Fruit fly (Drosophila melanogaster) whole organism, embryonic: ENCODE data around the gene mus301.
A peak's percentile ranks its signal among the peaks of the same experiment; 100 is the strongest.

ENCODE experiments used
- Atf6 ChIP-seq: fragments of 200-800 bp; sonication (Bioruptor generic); IDR thresholded peaks from 2 replicates; pipeline ENCODE4 v1.3.6; 2022; ENCODE audit warnings: missing biosample characterization, missing genetic modification characterization
- Awh ChIP-seq: fragments of 200-800 bp; sonication (Bioruptor generic); IDR thresholded peaks from 2 replicates; pipeline ENCODE4, ENCODE4 v1.3.6; 2022; ENCODE audit warnings: missing biosample characterization, missing genetic modification characterization
- C15 ChIP-seq: fragments of 200-800 bp; sonication (Bioruptor generic); IDR thresholded peaks from 3 replicates; pipeline ENCODE4 v1.3.6; 2022; ENCODE audit warnings: missing biosample characterization, missing genetic modification characterization
- CG11456 ChIP-seq: fragments of 200-800 bp; sonication (Bioruptor generic); IDR thresholded peaks from 3 replicates; pipeline ENCODE4 v1.3.6; 2022; ENCODE audit warnings: missing biosample characterization, missing genetic modification characterization
- CG11504 ChIP-seq: fragments of 200-800 bp; sonication (Bioruptor generic); optimal IDR thresholded peaks from 3 replicates; lab custom pipeline; 2019; ENCODE audit warnings: missing biosample characterization, mild to moderate bottlenecking, missing genetic modification characterization, moderate library complexity
- CG11695 ChIP-seq: fragments of 200-800 bp; sonication (Bioruptor generic); IDR thresholded peaks from 3 replicates; pipeline ENCODE4 v1.3.6; 2022; ENCODE audit warnings: missing biosample characterization, missing genetic modification characterization
- CG11696 ChIP-seq: fragments of 200-800 bp; sonication (Bioruptor generic); IDR thresholded peaks from 2 replicates; pipeline ENCODE4 v1.3.6; 2022; ENCODE audit warnings: missing biosample characterization, missing genetic modification characterization
- CG12769 ChIP-seq: fragments of 200-800 bp; sonication (Bioruptor generic); optimal IDR thresholded peaks from 2 replicates; lab custom pipeline; 2019; ENCODE audit warnings: missing biosample characterization, mild to moderate bottlenecking, missing genetic modification characterization, moderate library complexity
- CG13296 ChIP-seq: fragments of 200-800 bp; sonication (Bioruptor generic); optimal IDR thresholded peaks from 3 replicates; lab custom pipeline; 2018; ENCODE audit warnings: missing biosample characterization, mild to moderate bottlenecking, missing genetic modification characterization
- CG13624 ChIP-seq: fragments of 200-800 bp; sonication (Bioruptor generic); optimal IDR thresholded peaks from 2 replicates; lab custom pipeline; 2016; ENCODE audit warnings: missing biosample characterization, missing genetic modification characterization
- CG13894 ChIP-seq: fragments of 200-800 bp; sonication (Bioruptor generic); optimal IDR thresholded peaks from 3 replicates; lab custom pipeline; 2018; ENCODE audit warnings: missing biosample characterization, mild to moderate bottlenecking, missing genetic modification characterization, moderate library complexity
- CG14965 ChIP-seq: fragments of 200-800 bp; sonication (Bioruptor generic); optimal IDR thresholded peaks from 2 replicates; lab custom pipeline; 2016; ENCODE audit warnings: missing biosample characterization, missing genetic modification characterization, borderline replicate concordance
- CG15073 ChIP-seq: fragments of 200-800 bp; sonication (Bioruptor generic); optimal IDR thresholded peaks from 2 replicates; lab custom pipeline; 2016; ENCODE audit warnings: missing biosample characterization, missing genetic modification characterization
- CG15696 ChIP-seq: fragments of 200-800 bp; sonication (Bioruptor generic); optimal IDR thresholded peaks from 2 replicates; lab custom pipeline; 2019; ENCODE audit warnings: missing biosample characterization, mild to moderate bottlenecking, missing genetic modification characterization, moderate library complexity
- CG1832 ChIP-seq: fragments of 200-800 bp; sonication (Bioruptor generic); optimal IDR thresholded peaks from 2 replicates; lab custom pipeline; 2017; ENCODE audit warnings: missing biosample characterization, mild to moderate bottlenecking, missing genetic modification characterization, inconsistent platforms
- CG32767 ChIP-seq: fragments of 200-800 bp; sonication (Bioruptor generic); IDR thresholded peaks from 2 replicates; pipeline ENCODE4 v1.3.6; 2022; ENCODE audit warnings: missing biosample characterization, missing genetic modification characterization
- CG4424 ChIP-seq: fragments of 200-800 bp; sonication (Bioruptor generic); optimal IDR thresholded peaks from 3 replicates; lab custom pipeline; 2016; ENCODE audit warnings: missing biosample characterization, missing genetic modification characterization
- CG4820 ChIP-seq: fragments of 200-800 bp; sonication (Bioruptor generic); optimal IDR thresholded peaks from 3 replicates; lab custom pipeline; 2016; ENCODE audit warnings: missing biosample characterization, missing genetic modification characterization
- CG4854 ChIP-seq: fragments of 200-800 bp; sonication (Bioruptor generic); optimal IDR thresholded peaks from 2 replicates; lab custom pipeline; 2016; ENCODE audit warnings: missing biosample characterization, missing genetic modification characterization, inconsistent platforms
- CG5245 ChIP-seq: fragments of 200-800 bp; sonication (Bioruptor generic); optimal IDR thresholded peaks from 3 replicates; lab custom pipeline; 2016; ENCODE audit warnings: missing biosample characterization, missing genetic modification characterization
- CG6854 ChIP-seq: fragments of 200-800 bp; sonication (Bioruptor generic); optimal IDR thresholded peaks from 3 replicates; lab custom pipeline; 2017; ENCODE audit warnings: missing biosample characterization, mild to moderate bottlenecking, missing genetic modification characterization
- CG7786 ChIP-seq: fragments of 200-800 bp; sonication (Bioruptor generic); optimal IDR thresholded peaks from 2 replicates; lab custom pipeline; 2016; ENCODE audit warnings: missing biosample characterization, missing genetic modification characterization
- CG8290 ChIP-seq, 3 experiments: fragments of 200-800 bp; sonication (Bioruptor generic); optimal IDR thresholded peaks; 2 replicates each; lab custom pipeline; 2016 to 2019; ENCODE audit warnings: missing biosample characterization in 3 of 3, missing genetic modification characterization in 3 of 3, mild to moderate bottlenecking in 2 of 3, moderate library complexity in 1 of 3
- CG8944 ChIP-seq: fragments of 200-800 bp; sonication (Bioruptor generic); optimal IDR thresholded peaks from 3 replicates; lab custom pipeline; 2016; ENCODE audit warnings: missing biosample characterization, missing genetic modification characterization
- CG9797 ChIP-seq: fragments of 200-800 bp; sonication (Bioruptor generic); optimal IDR thresholded peaks from 3 replicates; lab custom pipeline; 2018; ENCODE audit warnings: missing biosample characterization, mild to moderate bottlenecking, missing genetic modification characterization
- Fer1 ChIP-seq: fragments of 200-800 bp; sonication (Bioruptor generic); optimal IDR thresholded peaks from 2 replicates; lab custom pipeline; 2017; ENCODE audit warnings: missing biosample characterization, mild to moderate bottlenecking, missing genetic modification characterization
- Fer3 ChIP-seq: fragments of 200-800 bp; sonication (Bioruptor generic); optimal IDR thresholded peaks from 2 replicates; lab custom pipeline; 2018; ENCODE audit warnings: missing biosample characterization, mild to moderate bottlenecking, missing genetic modification characterization, moderate library complexity
- Hey ChIP-seq: fragments of 200-800 bp; sonication (Bioruptor generic); optimal IDR thresholded peaks from 3 replicates; lab custom pipeline; 2018; ENCODE audit warnings: missing biosample characterization, mild to moderate bottlenecking, missing genetic modification characterization
- Lhr ChIP-seq: fragments of 200-800 bp; sonication (Bioruptor generic); optimal IDR thresholded peaks from 3 replicates; lab custom pipeline; 2017; ENCODE audit warnings: mild to moderate bottlenecking, missing biosample characterization, missing genetic modification reagents, missing genetic modification characterization
- Lim3 ChIP-seq: fragments of 200-800 bp; sonication (Bioruptor generic); IDR thresholded peaks from 2 replicates; pipeline ENCODE4 v1.3.6; 2022; ENCODE audit warnings: missing biosample characterization, missing genetic modification characterization
- MESR4 ChIP-seq: fragments of 200-800 bp; sonication (Bioruptor generic); optimal IDR thresholded peaks from 2 replicates; lab custom pipeline; 2018; ENCODE audit warnings: missing biosample characterization, mild to moderate bottlenecking, missing genetic modification characterization, moderate library complexity
- MTF-1 ChIP-seq: fragments of 200-800 bp; sonication (Bioruptor generic); optimal IDR thresholded peaks from 2 replicates; lab custom pipeline; 2018; ENCODE audit warnings: missing biosample characterization, mild to moderate bottlenecking, missing genetic modification characterization, borderline replicate concordance
- Oli ChIP-seq: fragments of 200-800 bp; sonication (Bioruptor generic); optimal IDR thresholded peaks from 2 replicates; lab custom pipeline; 2018; ENCODE audit warnings: missing biosample characterization, mild to moderate bottlenecking, missing genetic modification characterization, moderate library complexity
- Scr ChIP-seq: fragments of 200-800 bp; sonication (Bioruptor generic); IDR thresholded peaks from 2 replicates; pipeline ENCODE4 v1.3.6; 2022; ENCODE audit warnings: missing biosample characterization, missing genetic modification characterization; ENCODE audit not compliant: partially characterized antibody
- Six4 ChIP-seq: fragments of 200-800 bp; sonication (Bioruptor generic); optimal IDR thresholded peaks from 2 replicates; lab custom pipeline; 2016; ENCODE audit warnings: missing biosample characterization, missing genetic modification characterization
- ase ChIP-seq: fragments of 200-800 bp; sonication (Bioruptor generic); IDR thresholded peaks from 3 replicates; pipeline ENCODE4 v1.3.6; 2022; ENCODE audit warnings: missing biosample characterization, missing genetic modification characterization
- bcd ChIP-seq: fragments of 200-800 bp; sonication (Bioruptor generic); optimal IDR thresholded peaks from 2 replicates; lab custom pipeline; 2017; ENCODE audit warnings: missing biosample characterization, mild to moderate bottlenecking, missing genetic modification characterization
- br ChIP-seq: fragments of >200 bp; optimal IDR thresholded peaks from 2 replicates; lab custom pipeline; 2017
- chm ChIP-seq: fragments of 200-800 bp; sonication (Bioruptor generic); IDR thresholded peaks from 2 replicates; pipeline ENCODE4 v1.3.6; 2022; ENCODE audit warnings: missing biosample characterization, missing genetic modification characterization
- dimm ChIP-seq: fragments of 200-800 bp; sonication (Bioruptor generic); IDR thresholded peaks from 2 replicates; pipeline ENCODE4 v1.3.6; 2022; ENCODE audit warnings: missing biosample characterization, missing genetic modification characterization
- dm ChIP-seq: fragments of 200-800 bp; sonication (Bioruptor generic); optimal IDR thresholded peaks from 3 replicates; lab custom pipeline; 2016; ENCODE audit warnings: missing biosample characterization, missing genetic modification characterization
- fd102C ChIP-seq: fragments of 200-800 bp; sonication (Bioruptor generic); optimal IDR thresholded peaks from 2 replicates; lab custom pipeline; 2018; ENCODE audit warnings: missing biosample characterization, mild to moderate bottlenecking, missing genetic modification characterization, moderate library complexity
- fd96Cb ChIP-seq: fragments of 200-800 bp; sonication (Bioruptor generic); optimal IDR thresholded peaks from 2 replicates; lab custom pipeline; 2018; ENCODE audit warnings: missing biosample characterization, mild to moderate bottlenecking, missing genetic modification characterization, moderate library complexity
- jing ChIP-seq: fragments of 200-800 bp; sonication (Bioruptor generic); optimal IDR thresholded peaks from 2 replicates; lab custom pipeline; 2018; ENCODE audit warnings: missing biosample characterization, mild to moderate bottlenecking, missing genetic modification characterization
- lola ChIP-seq, 3 experiments: fragments of >200 bp in 2 of 3; fragments of 200-800 bp in 1 of 3; sonication (Bioruptor generic) in 1 of 3; optimal IDR thresholded peaks; 2 replicates each; lab custom pipeline; 2017 to 2019; ENCODE audit warnings: missing biosample characterization in 3 of 3, missing genetic modification characterization in 3 of 3, mild to moderate bottlenecking in 1 of 3, moderate library complexity in 1 of 3
- shn ChIP-seq: fragments of 200-800 bp; sonication (Bioruptor generic); optimal IDR thresholded peaks from 3 replicates; lab custom pipeline; 2016; ENCODE audit warnings: missing biosample characterization, missing genetic modification characterization
- tll ChIP-seq, 2 experiments: fragments of 200-800 bp in 1 of 2; fragments of >200 bp in 1 of 2; sonication (Bioruptor generic) in 1 of 2; optimal IDR thresholded peaks; 2 replicates each; lab custom pipeline; 2017 to 2019; ENCODE audit warnings: missing biosample characterization in 2 of 2, missing genetic modification characterization in 2 of 2, mild to moderate bottlenecking in 1 of 2, moderate library complexity in 1 of 2
- trem ChIP-seq: fragments of 200-800 bp; optimal IDR thresholded peaks from 3 replicates; lab custom pipeline; 2019; ENCODE audit warnings: missing biosample characterization, mild to moderate bottlenecking, missing genetic modification characterization, moderate library complexity
- yki ChIP-seq: fragments of >200 bp; optimal IDR thresholded peaks from 3 replicates; lab custom pipeline; 2018
- zen2 ChIP-seq: fragments of 200-800 bp; sonication (Bioruptor generic); IDR thresholded peaks from 3 replicates; pipeline ENCODE4 v1.3.6; 2022; ENCODE audit warnings: missing biosample characterization, missing genetic modification characterization; ENCODE audit not compliant: partially characterized antibody

The mus301 gene

DNA sequence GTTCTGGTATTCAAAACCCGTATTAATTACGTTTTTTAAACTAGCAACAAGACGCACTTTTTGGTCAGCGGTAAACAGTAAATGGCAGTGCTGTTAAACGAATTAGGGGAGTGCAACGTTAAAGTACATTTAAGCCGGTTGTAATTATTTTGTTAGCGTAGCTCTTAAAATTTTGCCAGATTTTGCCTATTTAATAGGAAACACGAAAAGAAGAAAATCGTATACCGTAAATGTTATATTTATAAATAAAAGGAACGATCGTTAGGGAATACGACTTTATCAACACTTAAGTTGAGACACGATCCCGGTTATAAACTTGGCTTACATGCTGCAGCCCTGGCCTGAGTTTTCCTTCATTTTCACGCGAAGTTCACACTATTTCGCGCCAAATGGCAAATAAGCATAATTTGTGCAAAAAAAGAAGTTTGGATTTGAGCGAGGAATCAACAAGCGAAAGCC is at the start of gene mus301, which contains the start of gene Setx (continued):
- peak; percentile 83 for TF ChIP-seq CG7786 (GFP tag; lab: Kevin White, UChicago)
- TF ChIP-seq br (lab: Kevin White, UChicago) = no peak
- no peak for TF ChIP-seq CG1832 (GFP tag; lab: Kevin White, UChicago)
- no peak for TF ChIP-seq Hey (tag; lab: Kevin White, UChicago)
- peak; percentile 86 for TF ChIP-seq trem (tag; lab: Kevin White, UChicago)
- no peak for TF ChIP-seq dimm
- TF ChIP-seq Lhr (GFP tag; lab: Kevin White, UChicago) = peak; percentile 95
- TF ChIP-seq CG14965 (GFP tag; lab: Kevin White, UChicago) = no peak
- peak; percentile 73 for TF ChIP-seq CG15696 (tag; lab: Kevin White, UChicago)
- no peak for TF ChIP-seq fd102C (GFP tag; lab: Kevin White, UChicago)
- peak; percentile 70 for TF ChIP-seq Fer3 (tag; lab: Kevin White, UChicago)
- TF ChIP-seq bcd = peak; percentile 81
- TF ChIP-seq CG4854 (GFP tag; lab: Kevin White, UChicago) = peak; percentile 76
- TF ChIP-seq C15 (GFP tag; lab: Robert Waterston, UW) = 0 out of 3 replicates have a peak, but pooled peaks have one; percentile 28
- peak; percentile 59 for TF ChIP-seq CG11695 (GFP tag; lab: Robert Waterston, UW)
- peak; percentile 60 for TF ChIP-seq CG13296
- peak; percentile 80 for TF ChIP-seq CG4820 (GFP tag; lab: Kevin White, UChicago)
- peak; percentile 55 for TF ChIP-seq Oli (tag; lab: Kevin White, UChicago)
- no peak for TF ChIP-seq CG12769 (tag; lab: Kevin White, UChicago)
- TF ChIP-seq ase (GFP tag; lab: Robert Waterston, UW) = peak; percentile 46; the same call in 2 of the 3 replicates
- no peak for TF ChIP-seq Fer1 (GFP tag; lab: Kevin White, UChicago)
- peak; percentile 68 for TF ChIP-seq Atf6 (GFP tag; lab: Robert Waterston, UW)
- peak; percentile 83 for TF ChIP-seq CG8290 (GFP tag; optimal IDR thresholded peaks at IDR 0.05; lab: Kevin White, UChicago)
- TF ChIP-seq CG8290 (tag; optimal IDR thresholded peaks at IDR 0.05; lab: Kevin White, UChicago) = no peak
- TF ChIP-seq MTF-1 (GFP tag; lab: Kevin White, UChicago) = no peak
- peak; percentile 85 for TF ChIP-seq CG4424 (GFP tag; lab: Kevin White, UChicago)
- TF ChIP-seq MESR4 (GFP tag; lab: Kevin White, UChicago) = no peak
- TF ChIP-seq CG11504 (tag; lab: Kevin White, UChicago) = no peak
- TF ChIP-seq lola (GFP tag; optimal IDR thresholded peaks at IDR 0.05; lab: Kevin White, UChicago) = peak in 1 of 3 experiments; percentile 74
- no peak; the same call in 1 of the 2 replicates for TF ChIP-seq Scr (GFP tag; lab: Robert Waterston, UW)
- TF ChIP-seq CG5245 (GFP tag; lab: Kevin White, UChicago) = peak; percentile 67
- TF ChIP-seq zen2 (GFP tag; lab: Robert Waterston, UW) = no peak

DNA sequence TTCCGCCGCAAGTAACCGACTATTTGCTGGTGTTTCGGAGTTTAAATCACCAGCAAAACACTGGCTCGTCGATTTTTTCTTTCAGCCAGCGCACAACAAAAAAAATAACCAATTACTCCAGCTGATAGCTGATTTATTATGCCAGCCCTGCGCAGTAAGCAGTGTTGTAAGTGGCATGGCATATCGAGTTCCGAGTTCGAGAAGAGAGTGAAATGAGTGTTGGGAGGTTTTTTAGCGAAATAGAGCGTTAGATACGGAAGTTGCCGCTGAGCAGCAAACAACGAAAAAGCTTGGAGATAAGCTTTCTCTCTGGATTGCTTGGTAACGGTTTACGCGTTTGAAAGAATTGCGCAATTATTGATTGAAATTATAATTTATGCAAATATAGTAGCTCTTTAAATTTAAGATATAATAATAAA is 45.9 kb upstream of the mus301 start, which contains the start of gene CG7565:
Gene CG7565 (minus strand): TSS at position 137 of the 419 bp plus-strand sequence.
- peak; percentile 30 for TF ChIP-seq CG13894 (tag; lab: Kevin White, UChicago)
- TF ChIP-seq Fer3 (tag; lab: Kevin White, UChicago) = peak; percentile 35
- TF ChIP-seq CG11456 = peak; percentile 59; the same call in 2 of the 3 replicates
- no peak for TF ChIP-seq shn (GFP tag; lab: Kevin White, UChicago)
- no peak for TF ChIP-seq CG9797 (GFP tag; lab: Kevin White, UChicago)
- no peak for TF ChIP-seq jing (GFP tag; lab: Kevin White, UChicago)
- TF ChIP-seq CG15073 (GFP tag; lab: Kevin White, UChicago) = no peak
- no peak for TF ChIP-seq CG11696 (GFP tag; lab: Robert Waterston, UW)
- no peak for TF ChIP-seq Six4 (GFP tag; lab: Kevin White, UChicago)
- peak; percentile 75 for TF ChIP-seq chm (GFP tag; lab: Robert Waterston, UW)
- TF ChIP-seq Awh (GFP tag; lab: Robert Waterston, UW) = no peak
- TF ChIP-seq Lim3 = no peak
- TF ChIP-seq fd96Cb (tag; lab: Kevin White, UChicago) = no peak
- peak; percentile 62 for TF ChIP-seq CG13624 (GFP tag; lab: Kevin White, UChicago)
- no peak for TF ChIP-seq CG32767 (GFP tag; lab: Robert Waterston, UW)
- no peak for TF ChIP-seq yki (lab: Kevin White, UChicago)
- TF ChIP-seq dm = peak; percentile 18
- TF ChIP-seq tll (GFP tag; optimal IDR thresholded peaks at IDR 0.05; lab: Kevin White, UChicago) = peak in 1 of 2 experiments; percentile 17
- TF ChIP-seq CG6854 = no peak
- TF ChIP-seq CG8944 (GFP tag; lab: Kevin White, UChicago) = no peak
